Worm (Caenorhabditis elegans) whole organism, L4/young adult: Measurements from ENCODE around the gene nhr-22.

ENCODE experiments used
- W03F9.2 ChIP-seq: fragments of 150-350 bp; optimal IDR thresholded peaks from 2 replicates; lab custom pipeline; 2014; ENCODE audit warnings: missing biosample characterization, missing genetic modification characterization
- dao-5 ChIP-seq: sonication (generic microtip); optimal IDR thresholded peaks from 2 replicates; lab custom pipeline; 2016; ENCODE audit warnings: missing genotype, missing genetic modification characterization, moderate library complexity, missing compliant biosample characterization
- him-1 ChIP-seq: sonication (generic microtip); optimal IDR thresholded peaks from 2 replicates; lab custom pipeline; 2016; ENCODE audit warnings: missing genotype, missing genetic modification reagents, missing genetic modification characterization, missing compliant biosample characterization

ce11 chrII:6491817-6492452 lies 42.3 kb upstream of the nhr-22 start, which contains the start of the genes T28D9.11 and T28D9.1:
- TF ChIP-seq him-1 (tag; lab: Kevin White, UChicago) (peak; percentile 63), W03F9.2 (no peak), dao-5 (tag; lab: Kevin White, UChicago) (no peak)
